Worm (Caenorhabditis elegans) whole organism, midembryonic: Measurements from ENCODE around the gene irld-7.

Source experiments
- T22C8.4 ChIP-seq: fragments of 200-800 bp; sonication (Bioruptor generic); IDR thresholded peaks from 2 replicates; pipeline ENCODE4 v1.3.6; 2022; ENCODE audit warnings: missing genetic modification characterization, missing compliant biosample characterization
- cog-1 ChIP-seq: sonication (generic microtip); optimal IDR thresholded peaks from 2 replicates; lab custom pipeline; 2016; ENCODE audit warnings: missing genetic modification characterization, missing compliant biosample characterization
- flt-1 ChIP-seq: fragments of 200-800 bp; sonication (Bioruptor generic); IDR thresholded peaks from 2 replicates; pipeline ENCODE4 v1.3.6; 2022; ENCODE audit warnings: missing genetic modification characterization, missing compliant biosample characterization
- klf-2 ChIP-seq: fragments of 200-800 bp; sonication (Bioruptor generic); conservative IDR thresholded peaks from 2 replicates; pipeline ENCODE4 v1.3.6; 2022; ENCODE audit warnings: missing genetic modification reagents, missing genetic modification characterization, missing compliant biosample characterization
- med-1 ChIP-seq: sonication (generic microtip); optimal IDR thresholded peaks from 2 replicates; lab custom pipeline; 2017; ENCODE audit warnings: missing genetic modification characterization, mild to moderate bottlenecking, missing compliant biosample characterization, antibody characterized with exemption, missing genetic modification reagents; ENCODE audit not compliant: insufficient read depth
- ref-1 ChIP-seq: fragments of 200-800 bp; sonication (Bioruptor generic); conservative IDR thresholded peaks from 2 replicates; pipeline ENCODE4 v1.3.6; 2022; ENCODE audit warnings: missing genetic modification reagents, missing genetic modification characterization, missing compliant biosample characterization
- tab-1 ChIP-seq: fragments of 200-800 bp; sonication (Bioruptor generic); IDR thresholded peaks from 2 replicates; pipeline ENCODE4 v1.3.6; 2022; ENCODE audit warnings: missing genetic modification characterization, missing compliant biosample characterization
- ztf-23 ChIP-seq: fragments of 200-800 bp; sonication (Bioruptor generic); IDR thresholded peaks from 2 replicates; pipeline ENCODE4 v1.3.6; 2022; ENCODE audit warnings: missing genetic modification reagents, missing genetic modification characterization, missing compliant biosample characterization
- ztf-29 ChIP-seq: fragments of 200-800 bp; sonication (Bioruptor generic); IDR thresholded peaks from 2 replicates; pipeline ENCODE4 v1.3.6; 2022; ENCODE audit warnings: missing genetic modification reagents, missing genetic modification characterization, missing compliant biosample characterization

Gene irld-7

DNA sequence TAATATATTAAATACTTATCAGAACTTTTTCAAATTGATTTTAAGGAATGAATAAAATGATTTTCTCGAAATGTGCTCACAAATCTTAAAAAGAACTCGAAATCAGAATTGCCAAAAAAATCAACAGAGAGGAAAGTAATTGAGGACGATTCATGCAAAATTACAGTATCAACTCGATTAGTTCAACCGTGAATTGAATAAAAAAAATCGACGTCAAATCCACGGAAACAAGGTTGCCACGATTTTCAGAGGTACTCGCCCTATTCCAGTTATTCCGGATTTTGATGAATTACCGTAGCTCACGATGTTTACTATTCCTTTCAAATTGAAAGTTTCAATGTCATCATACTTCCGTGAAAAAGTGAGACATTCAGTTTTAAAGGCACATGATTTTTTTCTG, 12.2 kb downstream of the irld-7 start, which contains the start of gene F15B10.3:
Gene F15B10.3, plus strand, starts transcription at position 301 of the 400 bp plus-strand sequence.
- TF ChIP-seq ref-1 (GFP tag; lab: Robert Waterston, UW) (no peak), ztf-29 (GFP tag; lab: Robert Waterston, UW) (no peak), tab-1 (GFP tag; lab: Robert Waterston, UW) (no peak), cog-1 (tag; lab: Kevin White, UChicago) (no peak), ztf-23 (GFP tag; lab: Robert Waterston, UW) (no peak), flt-1 (GFP tag; lab: Robert Waterston, UW) (no peak), med-1 (GFP tag; lab: Kevin White, UChicago) (no peak), T22C8.4 (GFP tag; lab: Robert Waterston, UW) (no peak), klf-2 (GFP tag; lab: Robert Waterston, UW) (no peak)

DNA sequence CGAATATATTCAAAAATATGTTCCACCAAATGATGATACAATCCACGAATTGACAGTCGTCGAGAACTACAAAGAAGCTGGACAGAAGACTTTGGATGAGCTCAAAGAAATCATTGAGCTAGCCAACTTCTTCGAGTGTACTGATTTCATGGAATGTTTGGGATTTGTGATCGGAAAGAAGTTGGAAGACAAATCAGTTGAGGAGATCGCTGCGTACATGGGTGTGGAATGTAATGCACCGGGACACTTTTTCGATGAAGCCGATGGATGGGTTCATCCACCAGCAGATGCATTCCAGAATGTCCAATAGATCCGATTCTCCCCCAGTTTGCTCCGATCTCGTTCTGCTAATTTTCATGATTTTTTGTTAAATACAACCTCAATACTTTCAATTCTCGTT, 13.4 kb downstream of the irld-7 start:
- TF ChIP-seq flt-1 (GFP tag; lab: Robert Waterston, UW) (no peak), T22C8.4 (GFP tag; lab: Robert Waterston, UW) (no peak), cog-1 (tag; lab: Kevin White, UChicago) (no peak), med-1 (GFP tag; lab: Kevin White, UChicago) (no peak), ztf-23 (GFP tag; lab: Robert Waterston, UW) (no peak), tab-1 (GFP tag; lab: Robert Waterston, UW) (no peak), ztf-29 (GFP tag; lab: Robert Waterston, UW) (no peak), klf-2 (GFP tag; lab: Robert Waterston, UW) (no peak), ref-1 (GFP tag; lab: Robert Waterston, UW) (no peak)

ce11 chrIV:6605863-6606262, 15.7 kb downstream of the irld-7 start, which contains the start of gene nstp-2:
TSS of gene nstp-2 (minus strand) at chrIV:6606188.
- TF ChIP-seq ztf-23 (GFP tag; lab: Robert Waterston, UW) (no peak), klf-2 (GFP tag; lab: Robert Waterston, UW) (no peak), ztf-29 (GFP tag; lab: Robert Waterston, UW) (no peak), cog-1 (tag; lab: Kevin White, UChicago) (no peak), T22C8.4 (GFP tag; lab: Robert Waterston, UW) (no peak), flt-1 (GFP tag; lab: Robert Waterston, UW) (no peak), tab-1 (GFP tag; lab: Robert Waterston, UW) (no peak), ref-1 (GFP tag; lab: Robert Waterston, UW) (no peak), med-1 (GFP tag; lab: Kevin White, UChicago) (no peak)

DNA sequence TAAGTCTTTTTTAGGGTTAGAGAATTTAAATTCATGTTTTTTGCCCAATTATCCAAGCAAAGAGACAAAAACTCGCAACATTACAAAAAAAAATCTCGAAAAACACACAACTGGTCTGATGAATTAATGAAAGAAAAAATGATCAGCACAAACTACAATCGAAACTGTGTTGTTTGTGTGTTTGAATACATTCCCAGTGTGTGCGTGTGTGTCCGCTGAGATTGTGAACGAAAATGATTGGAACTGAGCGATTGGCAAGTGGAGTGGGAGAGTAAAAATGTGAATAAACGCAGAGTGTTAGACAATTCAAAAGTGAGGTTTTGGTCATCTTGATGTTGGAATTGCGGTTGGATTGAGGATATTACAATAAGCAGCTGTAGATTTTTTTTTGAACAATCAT, 16.4 kb downstream of the irld-7 start:
- TF ChIP-seq klf-2 (GFP tag; lab: Robert Waterston, UW) (no peak), med-1 (GFP tag; lab: Kevin White, UChicago) (no peak), ref-1 (GFP tag; lab: Robert Waterston, UW) (no peak), cog-1 (tag; lab: Kevin White, UChicago) (no peak), T22C8.4 (GFP tag; lab: Robert Waterston, UW) (no peak), ztf-29 (GFP tag; lab: Robert Waterston, UW) (no peak), tab-1 (GFP tag; lab: Robert Waterston, UW) (no peak), flt-1 (GFP tag; lab: Robert Waterston, UW) (no peak), ztf-23 (GFP tag; lab: Robert Waterston, UW) (no peak)

ce11 chrIV:6607059-6607458, 16.9 kb downstream of the irld-7 start:
- no peak for TF ChIP-seq tab-1 (GFP tag; lab: Robert Waterston, UW)
- TF ChIP-seq ztf-23 (GFP tag; lab: Robert Waterston, UW) = no peak
- TF ChIP-seq klf-2 (GFP tag; lab: Robert Waterston, UW) = no peak
- TF ChIP-seq T22C8.4 (GFP tag; lab: Robert Waterston, UW) = no peak

DNA sequence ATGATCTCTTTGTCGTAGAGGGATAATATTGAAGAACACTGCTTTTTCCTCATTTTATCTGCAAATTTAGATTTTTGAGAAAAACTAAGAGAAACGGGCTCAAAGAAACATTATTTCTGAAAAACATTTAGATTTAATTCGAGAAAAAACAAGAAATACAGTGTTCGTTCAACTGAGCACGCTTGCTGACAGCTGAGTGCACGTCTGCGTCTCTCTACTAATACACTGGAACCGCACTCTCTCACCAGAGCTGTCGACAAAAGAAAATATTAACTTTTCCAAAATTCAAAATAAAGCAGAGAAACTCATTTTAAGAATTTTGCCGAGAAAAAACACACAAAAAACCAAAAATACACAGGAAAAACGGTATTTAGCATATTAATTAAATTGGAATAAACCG, 23.1 kb downstream of the irld-7 start, which contains the start of gene drh-1:
Gene drh-1, minus strand, starts transcription at position 58 of the 400 bp plus-strand sequence.
- TF ChIP-seq med-1 (GFP tag; lab: Kevin White, UChicago) (no peak), ztf-29 (GFP tag; lab: Robert Waterston, UW) (no peak), tab-1 (GFP tag; lab: Robert Waterston, UW) (no peak), klf-2 (GFP tag; lab: Robert Waterston, UW) (no peak), cog-1 (tag; lab: Kevin White, UChicago) (no peak), T22C8.4 (GFP tag; lab: Robert Waterston, UW) (no peak), ztf-23 (GFP tag; lab: Robert Waterston, UW) (no peak), ref-1 (GFP tag; lab: Robert Waterston, UW) (no peak), flt-1 (GFP tag; lab: Robert Waterston, UW) (no peak)

DNA sequence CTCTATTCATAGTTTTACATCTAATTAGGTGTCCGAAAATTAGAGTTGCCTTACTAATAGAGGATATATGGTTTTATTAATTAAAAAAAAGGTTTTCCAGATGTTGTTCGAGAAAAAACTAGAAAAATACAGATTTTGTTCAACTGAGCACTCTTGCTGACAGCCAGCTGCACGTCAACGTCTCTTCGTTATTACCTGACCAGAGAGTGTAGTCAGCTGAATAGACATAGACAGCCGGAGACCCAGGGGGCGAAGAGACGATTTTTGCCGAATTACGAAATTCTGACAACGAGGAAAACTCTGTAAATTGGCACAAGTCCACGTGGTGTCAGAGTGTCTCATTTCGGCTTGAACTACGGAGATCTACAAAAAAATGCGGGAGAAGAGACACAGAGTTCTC, 28.4 kb downstream of the irld-7 start:
- TF ChIP-seq klf-2 (GFP tag; lab: Robert Waterston, UW) = no peak
- no peak for TF ChIP-seq tab-1 (GFP tag; lab: Robert Waterston, UW)
- TF ChIP-seq cog-1 (tag; lab: Kevin White, UChicago) = no peak
- TF ChIP-seq flt-1 (GFP tag; lab: Robert Waterston, UW) = no peak
- TF ChIP-seq med-1 (GFP tag; lab: Kevin White, UChicago) = no peak
- no peak for TF ChIP-seq ztf-23 (GFP tag; lab: Robert Waterston, UW)
- no peak for TF ChIP-seq T22C8.4 (GFP tag; lab: Robert Waterston, UW)
- no peak for TF ChIP-seq ref-1 (GFP tag; lab: Robert Waterston, UW)

- no peak for TF ChIP-seq ref-1 (GFP tag; lab: Robert Waterston, UW)
- no peak for TF ChIP-seq ztf-23 (GFP tag; lab: Robert Waterston, UW)
- TF ChIP-seq tab-1 (GFP tag; lab: Robert Waterston, UW) = no peak
- TF ChIP-seq flt-1 (GFP tag; lab: Robert Waterston, UW) = no peak
- no peak for TF ChIP-seq T22C8.4 (GFP tag; lab: Robert Waterston, UW)
- TF ChIP-seq ztf-29 (GFP tag; lab: Robert Waterston, UW) = no peak
- no peak for TF ChIP-seq klf-2 (GFP tag; lab: Robert Waterston, UW)
- TF ChIP-seq cog-1 (tag; lab: Kevin White, UChicago) = no peak
- TF ChIP-seq med-1 (GFP tag; lab: Kevin White, UChicago) = no peak
Measured at ce11 chrIV:6621252-6621651, 31.1 kb downstream of the irld-7 start, which contains the start of gene C01B10.3. TSS of gene C01B10.3 (minus strand) at chrIV:6621352.
